Fruit fly (Drosophila melanogaster): Measurements from ENCODE around the gene CG13133.
A peak's percentile ranks its signal among the peaks of the same experiment; 100 is the strongest.

CG13133 gene

dm6 chr2L:10057236-10057635, 35.0 kb downstream of the CG13133 start (continued):
- TF ChIP-seq tio (GFP tag; optimal IDR thresholded peaks at IDR 0.05) (peak; percentile 49), CG17612 (GFP tag; IDR thresholded peaks at IDR 0.05) (peak; percentile 51; the same call in 1 of the 2 replicates), Mes4 (GFP tag; optimal IDR thresholded peaks at IDR 0.05) (peak; percentile 65), exex (tag; optimal IDR thresholded peaks at IDR 0.05) (no peak), Rx (GFP tag; IDR thresholded peaks at IDR 0.05) (peak; percentile 81), Aef1 (GFP tag; IDR thresholded peaks at IDR 0.05) (peak; percentile 75), CG30020 (tag; optimal IDR thresholded peaks at IDR 0.05) (no peak), Hmx (GFP tag; optimal IDR thresholded peaks at IDR 0.05) (no peak), croc (GFP tag; conservative IDR thresholded peaks at IDR 0.05) (peak; percentile 85), CG16863 (GFP tag; optimal IDR thresholded peaks at IDR 0.05) (peak; percentile 68), CG34422 (GFP tag; IDR thresholded peaks at IDR 0.05) (peak; percentile 87; the same call in 2 of the 3 replicates), eve (GFP tag; optimal IDR thresholded peaks at IDR 0.05) (no peak), CG7271 (tag; optimal IDR thresholded peaks at IDR 0.05) (no peak), CG6254 (GFP tag; optimal IDR thresholded peaks at IDR 0.05) (peak; percentile 57), CG9727 (GFP tag; optimal IDR thresholded peaks at IDR 0.05) (peak; percentile 79), sug (tag; optimal IDR thresholded peaks at IDR 0.05) (no peak), stwl (tag; optimal IDR thresholded peaks at IDR 0.05) (peak; percentile 13), CG13296 (GFP tag; optimal IDR thresholded peaks at IDR 0.05) (no peak), ci (GFP tag; IDR thresholded peaks at IDR 0.05) (peak; percentile 94), CG1529 (GFP tag; optimal IDR thresholded peaks at IDR 0.05) (peak; percentile 43), CG4282 (GFP tag; optimal IDR thresholded peaks at IDR 0.05) (peak; percentile 13), lilli (GFP tag; optimal IDR thresholded peaks at IDR 0.05) (peak; percentile 62), dan (GFP tag; IDR thresholded peaks at IDR 0.05) (peak; percentile 82; the same call in 1 of the 2 replicates), Meics (GFP tag; optimal IDR thresholded peaks at IDR 0.05) (peak; percentile 38), sr (GFP tag; IDR thresholded peaks at IDR 0.05) (peak; percentile 77; the same call in 2 of the 3 replicates), gro (GFP tag; optimal IDR thresholded peaks at IDR 0.05) (no peak), sqz (GFP tag; optimal IDR thresholded peaks at IDR 0.05) (peak; percentile 59), Fer3 (tag; optimal IDR thresholded peaks at IDR 0.05) (peak; percentile 45), CG10274 (GFP tag; optimal IDR thresholded peaks at IDR 0.05) (no peak), al (GFP tag; IDR thresholded peaks at IDR 0.05) (0 out of 2 replicates have a peak, but pooled peaks have one; percentile 35), wor (GFP tag; IDR thresholded peaks at IDR 0.05) (peak; percentile 67), CG8944 (GFP tag; optimal IDR thresholded peaks at IDR 0.05) (peak; percentile 71), CG12942 (GFP tag; optimal IDR thresholded peaks at IDR 0.05) (peak; percentile 62), CG4820 (GFP tag; optimal IDR thresholded peaks at IDR 0.05) (peak; percentile 66), tx (GFP tag; optimal IDR thresholded peaks at IDR 0.05) (peak; percentile 66), gfzf (GFP tag; optimal IDR thresholded peaks at IDR 0.05) (no peak), jumu (GFP tag; optimal IDR thresholded peaks at IDR 0.05) (peak; percentile 81), crol (GFP tag; IDR thresholded peaks at IDR 0.05) (no peak), CG15269 (tag; optimal IDR thresholded peaks at IDR 0.05) (peak; percentile 50), CG2712 (tag; optimal IDR thresholded peaks at IDR 0.05) (peak; percentile 85), D19B (GFP tag; optimal IDR thresholded peaks at IDR 0.05) (no peak), CG6272 (GFP tag; IDR thresholded peaks at IDR 0.05) (peak; percentile 82), Dfd (GFP tag; optimal IDR thresholded peaks at IDR 0.05) (no peak), CG34376 (GFP tag; optimal IDR thresholded peaks at IDR 0.05) (no peak), CG15011 (GFP tag; optimal IDR thresholded peaks at IDR 0.05) (no peak), unpg (GFP tag; optimal IDR thresholded peaks at IDR 0.05) (peak; percentile 75), ind (GFP tag; optimal IDR thresholded peaks at IDR 0.05) (peak; percentile 60), CG7372 (GFP tag; IDR thresholded peaks at IDR 0.05) (peak; percentile 51; the same call in 1 of the 2 replicates), Lpt (GFP tag; optimal IDR thresholded peaks at IDR 0.05) (no peak), Gug (GFP tag; IDR thresholded peaks at IDR 0.05) (peak; percentile 89), az2 (GFP tag; optimal IDR thresholded peaks at IDR 0.05) (peak; percentile 75), Chrac-16 (GFP tag; optimal IDR thresholded peaks at IDR 0.05) (peak; percentile 76)
